ENCODE assay signal across 1 fruit fly cellular context in the genomic region with DNA sequence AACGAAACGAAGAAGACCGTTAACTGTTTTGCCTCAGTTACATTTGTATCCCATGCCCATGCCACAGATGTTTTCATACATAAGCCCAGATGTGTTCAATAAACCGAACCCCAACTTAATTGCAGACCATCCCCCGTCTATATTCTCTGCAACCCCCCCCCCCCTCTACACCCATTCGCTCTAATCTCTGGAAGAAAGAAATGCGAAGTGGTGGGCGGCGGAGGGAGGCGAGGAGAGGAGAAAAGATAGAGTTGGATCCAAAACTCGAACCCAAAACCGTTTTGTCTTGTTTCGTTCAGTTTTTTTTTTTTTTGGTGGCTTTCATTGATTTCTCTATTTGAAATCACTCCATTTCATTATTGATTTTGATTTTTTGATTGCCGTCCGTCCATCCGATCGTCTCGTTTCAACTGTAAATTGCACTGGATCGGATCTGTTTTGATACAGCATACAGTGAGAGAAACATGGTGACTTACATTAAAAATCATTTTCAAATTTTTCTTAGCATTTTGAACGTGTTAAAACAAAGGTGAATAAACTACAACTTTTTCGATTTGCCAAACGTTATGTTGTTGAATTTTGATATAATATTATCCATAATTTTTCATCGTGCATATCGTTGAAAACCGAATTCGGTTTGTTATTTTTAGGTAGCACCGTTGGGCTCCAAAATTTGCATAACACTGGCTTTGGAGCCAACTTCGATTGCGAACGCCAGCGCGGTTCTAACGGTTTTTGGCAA.
TF ChIP-seq lines count a peak whose summit lies in the region.

No protein-coding gene starts in this region.

TF ChIP-seq in whole organism, embryonic, 481 proteins besides CTCF, POLR2A, EP300 and RAD21 (continued from another document):
- peak in 1 of 2 experiments; percentile 48 for TF ChIP-seq eve (GFP tag; optimal IDR thresholded peaks at IDR 0.05; lab: Kevin White, UChicago)
- TF ChIP-seq MBD-R2 (GFP tag; IDR thresholded peaks at IDR 0.05; lab: Robert Waterston, UW) = no peak
- TF ChIP-seq CG14050 (GFP tag; IDR thresholded peaks at IDR 0.05; lab: Robert Waterston, UW) = no peak
- TF ChIP-seq Meics (GFP tag; optimal IDR thresholded peaks at IDR 0.05; lab: Kevin White, UChicago) = no peak
- no peak for TF ChIP-seq CHES-1-like (GFP tag; optimal IDR thresholded peaks at IDR 0.05; lab: Kevin White, UChicago)
- peak; percentile 33 for TF ChIP-seq CG2678 (tag; optimal IDR thresholded peaks at IDR 0.05; lab: Kevin White, UChicago)
- no peak for TF ChIP-seq CG14860 (GFP tag; IDR thresholded peaks at IDR 0.05; lab: Robert Waterston, UW; ENCODE audit: partially characterized antibody)
- no peak for TF ChIP-seq luna (GFP tag; optimal IDR thresholded peaks at IDR 0.05; lab: Kevin White, UChicago)
- TF ChIP-seq dati (GFP tag; IDR thresholded peaks at IDR 0.05; lab: Robert Waterston, UW) = no peak
- TF ChIP-seq tin (GFP tag; optimal IDR thresholded peaks at IDR 0.05; lab: Kevin White, UChicago) = peak; percentile 12
- no peak for TF ChIP-seq CG10274 (GFP tag; optimal IDR thresholded peaks at IDR 0.05; lab: Kevin White, UChicago)
- TF ChIP-seq CG4360 (GFP tag; IDR thresholded peaks at IDR 0.05; lab: Robert Waterston, UW) = no peak
- peak; percentile 8 for TF ChIP-seq CG8924 (tag; optimal IDR thresholded peaks at IDR 0.05; lab: Kevin White, UChicago)
- no peak for TF ChIP-seq Sin3A (optimal IDR thresholded peaks at IDR 0.05; lab: Kevin White, UChicago)
- no peak for TF ChIP-seq ara (GFP tag; IDR thresholded peaks at IDR 0.05; lab: Robert Waterston, UW)
- TF ChIP-seq rib (GFP tag; IDR thresholded peaks at IDR 0.05; lab: Robert Waterston, UW) = no peak
- no peak for TF ChIP-seq cad (GFP tag; optimal IDR thresholded peaks at IDR 0.05; lab: Kevin White, UChicago)
- no peak for TF ChIP-seq sr (GFP tag; IDR thresholded peaks at IDR 0.05; lab: Robert Waterston, UW)
- peak in 1 of 2 experiments; percentile 43 for TF ChIP-seq Hr51 (GFP tag; optimal IDR thresholded peaks at IDR 0.05; lab: Kevin White, UChicago)
- no peak for TF ChIP-seq Hmr (GFP tag; optimal IDR thresholded peaks at IDR 0.05; lab: Kevin White, UChicago)
- TF ChIP-seq CG4854 (GFP tag; optimal IDR thresholded peaks at IDR 0.05; lab: Kevin White, UChicago) = no peak
- TF ChIP-seq CG1647 (GFP tag; optimal IDR thresholded peaks at IDR 0.05; lab: Kevin White, UChicago) = no peak
- TF ChIP-seq CG31441 (GFP tag; IDR thresholded peaks at IDR 0.05; lab: Robert Waterston, UW) = peak; percentile 30; the same call in 1 of the 2 replicates
- no peak for TF ChIP-seq Side (GFP tag; optimal IDR thresholded peaks at IDR 0.05; lab: Kevin White, UChicago)
- TF ChIP-seq CG14710 (tag; optimal IDR thresholded peaks at IDR 0.05; lab: Kevin White, UChicago) = peak; percentile 9
- peak; percentile 77 for TF ChIP-seq Med (GFP tag; lab: Kevin White, UChicago)
- no peak for TF ChIP-seq CG7372 (GFP tag; IDR thresholded peaks at IDR 0.05; lab: Robert Waterston, UW)
- TF ChIP-seq repo (GFP tag; optimal IDR thresholded peaks at IDR 0.05; lab: Kevin White, UChicago) = no peak
- no peak for TF ChIP-seq sens-2 (GFP tag; IDR thresholded peaks at IDR 0.05; lab: Robert Waterston, UW)
- no peak for TF ChIP-seq maf-S (GFP tag; optimal IDR thresholded peaks at IDR 0.05; lab: Kevin White, UChicago)
- TF ChIP-seq Ets65A (GFP tag; lab: Kevin White, UChicago) = peak; percentile 92
- peak; percentile 55; the same call in 1 of the 3 replicates for TF ChIP-seq zfh1 (GFP tag; IDR thresholded peaks at IDR 0.05; lab: Robert Waterston, UW)
- TF ChIP-seq Fer2 (tag; optimal IDR thresholded peaks at IDR 0.05; lab: Kevin White, UChicago) = no peak
- no peak for TF ChIP-seq CG12744 (GFP tag; optimal IDR thresholded peaks at IDR 0.05; lab: Kevin White, UChicago)
- TF ChIP-seq dm (GFP tag; optimal IDR thresholded peaks at IDR 0.05; lab: Kevin White, UChicago) = no peak
- no peak for TF ChIP-seq eyg (GFP tag; optimal IDR thresholded peaks at IDR 0.05; lab: Kevin White, UChicago)
- TF ChIP-seq CG9215 (GFP tag; IDR thresholded peaks at IDR 0.05; lab: Robert Waterston, UW) = no peak
- TF ChIP-seq caup (GFP tag; optimal IDR thresholded peaks at IDR 0.05; lab: Kevin White, UChicago; ENCODE audit: severe bottlenecking) = no peak
- no peak for TF ChIP-seq CG4404 (GFP tag; IDR thresholded peaks at IDR 0.05; lab: Robert Waterston, UW)
- no peak for TF ChIP-seq tx (GFP tag; optimal IDR thresholded peaks at IDR 0.05; lab: Kevin White, UChicago)
- no peak for TF ChIP-seq CG42726 (GFP tag; IDR thresholded peaks at IDR 0.05; lab: Robert Waterston, UW; ENCODE audit: partially characterized antibody)
- TF ChIP-seq fd96Cb (tag; optimal IDR thresholded peaks at IDR 0.05; lab: Kevin White, UChicago) = peak; percentile 39
- TF ChIP-seq ewg (GFP tag; optimal IDR thresholded peaks at IDR 0.05; lab: Kevin White, UChicago) = peak; percentile 10
- TF ChIP-seq unpg (GFP tag; optimal IDR thresholded peaks at IDR 0.05; lab: Kevin White, UChicago) = peak; percentile 61
- no peak for TF ChIP-seq hb (GFP tag; IDR thresholded peaks at IDR 0.05; lab: Robert Waterston, UW; ENCODE audit: partially characterized antibody)
- 0 out of 2 replicates have a peak, but pooled peaks have one; percentile 20 for TF ChIP-seq sim (GFP tag; IDR thresholded peaks at IDR 0.05; lab: Robert Waterston, UW)
- no peak for TF ChIP-seq Chrac-16 (GFP tag; optimal IDR thresholded peaks at IDR 0.05; lab: Kevin White, UChicago)
- no peak for TF ChIP-seq salm (tag; optimal IDR thresholded peaks at IDR 0.05; lab: Kevin White, UChicago)
- no peak for TF ChIP-seq CG8944 (GFP tag; optimal IDR thresholded peaks at IDR 0.05; lab: Kevin White, UChicago)
- TF ChIP-seq CG10209 (GFP tag; optimal IDR thresholded peaks at IDR 0.05; lab: Kevin White, UChicago) = no peak
- TF ChIP-seq CG12236 (GFP tag; optimal IDR thresholded peaks at IDR 0.05; lab: Kevin White, UChicago) = no peak
- no peak for TF ChIP-seq Opbp (GFP tag; IDR thresholded peaks at IDR 0.05; lab: Robert Waterston, UW; ENCODE audit: partially characterized antibody)
- TF ChIP-seq amos (GFP tag; IDR thresholded peaks at IDR 0.05; lab: Robert Waterston, UW; ENCODE audit: partially characterized antibody) = no peak
- TF ChIP-seq chn (GFP tag; optimal IDR thresholded peaks at IDR 0.05; lab: Kevin White, UChicago) = peak; percentile 28
- TF ChIP-seq stc (GFP tag; IDR thresholded peaks at IDR 0.05; lab: Robert Waterston, UW) = 0 out of 2 replicates have a peak, but pooled peaks have one; percentile 28
- no peak for TF ChIP-seq CG3065 (GFP tag; optimal IDR thresholded peaks at IDR 0.05; lab: Kevin White, UChicago)
- no peak for TF ChIP-seq CG10431 (GFP tag; optimal IDR thresholded peaks at IDR 0.05; lab: Kevin White, UChicago)
- TF ChIP-seq CG6272 (GFP tag; IDR thresholded peaks at IDR 0.05; lab: Robert Waterston, UW) = no peak
- TF ChIP-seq CG2129 (GFP tag; IDR thresholded peaks at IDR 0.05; lab: Robert Waterston, UW; ENCODE audit: partially characterized antibody) = no peak
- TF ChIP-seq ERR (GFP tag; optimal IDR thresholded peaks at IDR 0.05; lab: Kevin White, UChicago) = no peak
- TF ChIP-seq ranshi (GFP tag; IDR thresholded peaks at IDR 0.05; lab: Robert Waterston, UW) = no peak
- no peak for TF ChIP-seq CG16813 (GFP tag; IDR thresholded peaks at IDR 0.05; lab: Robert Waterston, UW; ENCODE audit: partially characterized antibody)
- TF ChIP-seq danr (GFP tag; IDR thresholded peaks at IDR 0.05; lab: Robert Waterston, UW) = no peak
- TF ChIP-seq CG3163 (GFP tag; optimal IDR thresholded peaks at IDR 0.05; lab: Kevin White, UChicago) = no peak
- no peak for TF ChIP-seq CG34422 (GFP tag; IDR thresholded peaks at IDR 0.05; lab: Robert Waterston, UW)
- TF ChIP-seq pb (GFP tag; optimal IDR thresholded peaks at IDR 0.05; lab: Kevin White, UChicago) = no peak
- no peak for TF ChIP-seq Sry-β (GFP tag; optimal IDR thresholded peaks at IDR 0.05; lab: Kevin White, UChicago)
- TF ChIP-seq CG9817 (tag; optimal IDR thresholded peaks at IDR 0.05; lab: Kevin White, UChicago) = no peak
- no peak for TF ChIP-seq B-H1 (GFP tag; IDR thresholded peaks at IDR 0.05; lab: Robert Waterston, UW)
- peak; percentile 49 for TF ChIP-seq CG18262 (tag; optimal IDR thresholded peaks at IDR 0.05; lab: Kevin White, UChicago)
- TF ChIP-seq sna (GFP tag; IDR thresholded peaks at IDR 0.05; lab: Robert Waterston, UW; ENCODE audit: partially characterized antibody) = no peak
- TF ChIP-seq Dref (GFP tag; IDR thresholded peaks at IDR 0.05; lab: Robert Waterston, UW) = no peak
- no peak for TF ChIP-seq Dfd (GFP tag; optimal IDR thresholded peaks at IDR 0.05; lab: Kevin White, UChicago)
- no peak for TF ChIP-seq CG1233 (GFP tag; optimal IDR thresholded peaks at IDR 0.05; lab: Kevin White, UChicago)
- peak; percentile 24 for TF ChIP-seq pum (GFP tag; optimal IDR thresholded peaks at IDR 0.05; lab: Kevin White, UChicago)
- no peak for TF ChIP-seq Lpt (GFP tag; optimal IDR thresholded peaks at IDR 0.05; lab: Kevin White, UChicago)
- TF ChIP-seq dpn (GFP tag; optimal IDR thresholded peaks at IDR 0.05; lab: Kevin White, UChicago) = peak in 1 of 2 experiments; percentile 38
- no peak for TF ChIP-seq CG6791 (GFP tag; IDR thresholded peaks at IDR 0.05; lab: Robert Waterston, UW; ENCODE audit: partially characterized antibody)
- no peak for TF ChIP-seq kay (GFP tag; optimal IDR thresholded peaks at IDR 0.05; lab: Kevin White, UChicago)
- TF ChIP-seq Blimp-1 (GFP tag; optimal IDR thresholded peaks at IDR 0.05; lab: Kevin White, UChicago) = peak; percentile 60
- TF ChIP-seq Dip2 (GFP tag; IDR thresholded peaks at IDR 0.05; lab: Robert Waterston, UW) = no peak
- no peak for TF ChIP-seq lab (GFP tag; optimal IDR thresholded peaks at IDR 0.05; lab: Kevin White, UChicago)
- no peak for TF ChIP-seq CG13624 (GFP tag; optimal IDR thresholded peaks at IDR 0.05; lab: Kevin White, UChicago)
- TF ChIP-seq Atf-2 (GFP tag; optimal IDR thresholded peaks at IDR 0.05; lab: Kevin White, UChicago) = no peak
- TF ChIP-seq Hr3 (GFP tag; optimal IDR thresholded peaks at IDR 0.05; lab: Kevin White, UChicago) = no peak
- TF ChIP-seq CG2202 (tag; optimal IDR thresholded peaks at IDR 0.05; lab: Kevin White, UChicago) = no peak
- peak; percentile 32; the same call in 1 of the 3 replicates for TF ChIP-seq row (GFP tag; IDR thresholded peaks at IDR 0.05; lab: Robert Waterston, UW)
- TF ChIP-seq CG33213 (GFP tag; optimal IDR thresholded peaks at IDR 0.05; lab: Kevin White, UChicago) = peak; percentile 1
- no peak for TF ChIP-seq Gug (GFP tag; IDR thresholded peaks at IDR 0.05; lab: Robert Waterston, UW)
- no peak for TF ChIP-seq mld (GFP tag; IDR thresholded peaks at IDR 0.05; lab: Robert Waterston, UW; ENCODE audit: partially characterized antibody)
- TF ChIP-seq CG4820 (GFP tag; optimal IDR thresholded peaks at IDR 0.05; lab: Kevin White, UChicago) = peak; percentile 10
- TF ChIP-seq Oaz (GFP tag; IDR thresholded peaks at IDR 0.05; lab: Robert Waterston, UW) = no peak
- peak; percentile 35; the same call in 1 of the 2 replicates for TF ChIP-seq Drgx (GFP tag; IDR thresholded peaks at IDR 0.05; lab: Robert Waterston, UW)
- TF ChIP-seq CG30431 (GFP tag; optimal IDR thresholded peaks at IDR 0.05; lab: Kevin White, UChicago) = no peak
- TF ChIP-seq hth (optimal IDR thresholded peaks at IDR 0.05; lab: Kevin White, UChicago) = no peak
- no peak for TF ChIP-seq CG34376 (GFP tag; optimal IDR thresholded peaks at IDR 0.05; lab: Kevin White, UChicago)
- no peak for TF ChIP-seq CG4617 (GFP tag; optimal IDR thresholded peaks at IDR 0.05; lab: Kevin White, UChicago; ENCODE audit: borderline replicate concordance)
- no peak for TF ChIP-seq Rfx (GFP tag; IDR thresholded peaks at IDR 0.05; lab: Robert Waterston, UW)
- no peak for TF ChIP-seq Mes4 (GFP tag; optimal IDR thresholded peaks at IDR 0.05; lab: Kevin White, UChicago)
- TF ChIP-seq Sox102F (GFP tag; optimal IDR thresholded peaks at IDR 0.05; lab: Kevin White, UChicago) = peak; percentile 77
- no peak for TF ChIP-seq Poxn (GFP tag; IDR thresholded peaks at IDR 0.05; lab: Robert Waterston, UW)
- TF ChIP-seq CG10267 (tag; optimal IDR thresholded peaks at IDR 0.05; lab: Kevin White, UChicago) = peak; percentile 20
- no peak for TF ChIP-seq HLH4C (GFP tag; IDR thresholded peaks at IDR 0.05; lab: Robert Waterston, UW; ENCODE audit: partially characterized antibody)
- TF ChIP-seq E2f1 (GFP tag; IDR thresholded peaks at IDR 0.05; lab: Robert Waterston, UW) = peak; percentile 25; the same call in 1 of the 2 replicates
- peak; percentile 48 for TF ChIP-seq sisA (GFP tag; IDR thresholded peaks at IDR 0.05; lab: Robert Waterston, UW)
- TF ChIP-seq ems (GFP tag; optimal IDR thresholded peaks at IDR 0.05; lab: Kevin White, UChicago) = peak; percentile 9
- TF ChIP-seq sqz (GFP tag; optimal IDR thresholded peaks at IDR 0.05; lab: Kevin White, UChicago) = no peak
- TF ChIP-seq CG10366 (GFP tag; IDR thresholded peaks at IDR 0.05; lab: Robert Waterston, UW) = peak; percentile 36; the same call in 1 of the 2 replicates
- TF ChIP-seq CG1602 (GFP tag; optimal IDR thresholded peaks at IDR 0.05; lab: Kevin White, UChicago) = peak; percentile 7
- no peak for TF ChIP-seq E2f2 (GFP tag; IDR thresholded peaks at IDR 0.05; lab: Robert Waterston, UW)
- TF ChIP-seq CG6689 (GFP tag; IDR thresholded peaks at IDR 0.05; lab: Robert Waterston, UW) = no peak
- TF ChIP-seq crol (GFP tag; IDR thresholded peaks at IDR 0.05; lab: Robert Waterston, UW) = peak; percentile 95
- no peak for TF ChIP-seq CG11723 (GFP tag; optimal IDR thresholded peaks at IDR 0.05; lab: Kevin White, UChicago)
- TF ChIP-seq CG2712 (tag; optimal IDR thresholded peaks at IDR 0.05; lab: Kevin White, UChicago) = peak; percentile 47
- no peak for TF ChIP-seq CG15073 (GFP tag; optimal IDR thresholded peaks at IDR 0.05; lab: Kevin White, UChicago)
- no peak for TF ChIP-seq Fer1 (GFP tag; optimal IDR thresholded peaks at IDR 0.05; lab: Kevin White, UChicago)
- 0 out of 2 replicates have a peak, but pooled peaks have one; percentile 26 for TF ChIP-seq HLH3B (GFP tag; IDR thresholded peaks at IDR 0.05; lab: Robert Waterston, UW)
- TF ChIP-seq CG10565 (GFP tag; optimal IDR thresholded peaks at IDR 0.05; lab: Kevin White, UChicago) = no peak
- TF ChIP-seq pho (GFP tag; optimal IDR thresholded peaks at IDR 0.05; lab: Kevin White, UChicago) = no peak
- TF ChIP-seq CG3838 (GFP tag; optimal IDR thresholded peaks at IDR 0.05; lab: Kevin White, UChicago) = no peak
